Worm (Caenorhabditis elegans) whole organism, L1 larva: ENCODE data around the gene K11H12.11.

ENCODE experiments used
- C16A3.4 ChIP-seq: fragments of 150-350 bp; optimal IDR thresholded peaks from 2 replicates; lab custom pipeline; 2014; ENCODE audit warnings: missing biosample characterization, missing genetic modification characterization
- F16B12.6 ChIP-seq: fragments of 150-350 bp; optimal IDR thresholded peaks from 2 replicates; lab custom pipeline; 2014; ENCODE audit warnings: missing biosample characterization, missing genetic modification characterization
- Y116A8C.19 ChIP-seq: sonication (generic microtip); optimal IDR thresholded peaks from 2 replicates; lab custom pipeline; 2016; ENCODE audit warnings: missing compliant biosample characterization, missing genetic modification characterization, borderline replicate concordance
- alr-1 ChIP-seq: fragments of 200-800 bp; sonication (Bioruptor generic); optimal IDR thresholded peaks from 2 replicates; lab custom pipeline; 2018; ENCODE audit warnings: borderline replicate concordance, mild to moderate bottlenecking, missing genetic modification characterization, missing compliant biosample characterization
- ama-1 ChIP-seq: fragments of 150-350 bp; optimal IDR thresholded peaks from 2 replicates; lab custom pipeline; 2014
- ceh-63 ChIP-seq: fragments of 200-800 bp; sonication (Bioruptor generic); optimal IDR thresholded peaks from 2 replicates; lab custom pipeline; 2018; ENCODE audit warnings: mild to moderate bottlenecking, missing genetic modification characterization, missing compliant biosample characterization
- ceh-82 ChIP-seq, 3 experiments: fragments of 150-350 bp in 1 of 3; sonication (generic microtip) in 2 of 3; optimal IDR thresholded peaks; 2 replicates each; lab custom pipeline; 2014 to 2017; ENCODE audit warnings: missing biosample characterization in 3 of 3, missing genetic modification characterization in 3 of 3
- ceh-88 ChIP-seq: fragments of 200-800 bp; sonication (Bioruptor generic); IDR thresholded peaks from 2 replicates; pipeline ENCODE4 v1.3.6; 2022; ENCODE audit warnings: missing genetic modification characterization, missing compliant biosample characterization
- ces-1 ChIP-seq: fragments of 150-350 bp; optimal IDR thresholded peaks from 2 replicates; lab custom pipeline; 2014; ENCODE audit warnings: missing biosample characterization, missing genetic modification reagents, missing genetic modification characterization
- dpl-1 ChIP-seq, 3 experiments: fragments of 150-350 bp in 2 of 3; sonication (generic microtip) in 1 of 3; optimal IDR thresholded peaks; 2 replicates each; lab custom pipeline; 2014 to 2017; ENCODE audit warnings: missing biosample characterization in 3 of 3, missing genetic modification characterization in 3 of 3, missing genetic modification reagents in 3 of 3
- efl-1 ChIP-seq, 4 experiments: fragments of 150-350 bp; optimal IDR thresholded peaks in 3 of 4; peaks in 1 of 4; 1 replicate in 1 of 4; 2 replicates in 3 of 4; lab custom pipeline; 2014; ENCODE audit warnings: missing biosample characterization in 2 of 4, missing genetic modification characterization in 2 of 4, missing genetic modification reagents in 2 of 4
- efl-3 ChIP-seq: fragments of 200-800 bp; sonication (Bioruptor generic); optimal IDR thresholded peaks from 2 replicates; lab custom pipeline; 2018; ENCODE audit warnings: mild to moderate bottlenecking, missing genetic modification characterization, missing compliant biosample characterization
- egl-13 ChIP-seq: sonication (generic microtip); optimal IDR thresholded peaks from 2 replicates; lab custom pipeline; 2016; ENCODE audit warnings: missing genotype, missing genetic modification reagents, missing genetic modification characterization, missing compliant biosample characterization
- egl-27 ChIP-seq, 2 experiments: fragments of 150-350 bp in 1 of 2; sonication (generic microtip); optimal IDR thresholded peaks; 3 replicates each; lab custom pipeline; 2017 to 2018; ENCODE audit warnings: missing biosample characterization in 2 of 2, missing genetic modification characterization in 2 of 2, missing genetic modification reagents in 2 of 2
- elt-2 ChIP-seq: sonication (generic microtip); optimal IDR thresholded peaks from 2 replicates; lab custom pipeline; 2016; ENCODE audit warnings: missing genetic modification characterization, mild to moderate bottlenecking, inconsistent platforms, missing compliant biosample characterization, missing genetic modification reagents
- ets-5 ChIP-seq: fragments of 200-800 bp; sonication (Bioruptor generic); IDR thresholded peaks from 2 replicates; pipeline ENCODE4 v1.3.6; 2022; ENCODE audit warnings: missing genetic modification characterization, missing compliant biosample characterization
- fkh-10 ChIP-seq: sonication (generic microtip); optimal IDR thresholded peaks from 2 replicates; lab custom pipeline; 2017; ENCODE audit warnings: missing biosample characterization, missing genetic modification reagents, missing genetic modification characterization
- hlh-17 ChIP-seq: fragments of 200-800 bp; sonication (Bioruptor generic); optimal IDR thresholded peaks from 2 replicates; lab custom pipeline; 2018; ENCODE audit warnings: missing genetic modification characterization, mild to moderate bottlenecking, missing compliant biosample characterization, moderate library complexity, borderline replicate concordance
- irx-1 ChIP-seq: sonication (generic microtip); optimal IDR thresholded peaks from 2 replicates; lab custom pipeline; 2016; ENCODE audit warnings: missing genetic modification characterization, missing compliant biosample characterization
- isw-1 ChIP-seq: fragments of 200-800 bp; sonication (Bioruptor generic); IDR thresholded peaks from 2 replicates; pipeline ENCODE4 v1.3.6; 2022; ENCODE audit warnings: missing genetic modification characterization, missing compliant biosample characterization
- lin-13 ChIP-seq: fragments of 150-350 bp; optimal IDR thresholded peaks from 2 replicates; lab custom pipeline; 2014; ENCODE audit warnings: missing biosample characterization, missing genetic modification reagents, missing genetic modification characterization
- lin-35 ChIP-seq, 2 experiments: fragments of 150-350 bp; optimal IDR thresholded peaks; 2 replicates each; lab custom pipeline; 2014; ENCODE audit warnings: missing biosample characterization in 2 of 2, missing genetic modification characterization in 2 of 2, missing genetic modification reagents in 2 of 2
- lin-39 ChIP-seq: fragments of 150-350 bp; optimal IDR thresholded peaks from 2 replicates; lab custom pipeline; 2014; ENCODE audit warnings: missing biosample characterization, missing genetic modification reagents, missing genetic modification characterization
- lir-3 ChIP-seq: sonication (generic microtip); optimal IDR thresholded peaks from 2 replicates; lab custom pipeline; 2016; ENCODE audit warnings: mild to moderate bottlenecking, missing genetic modification characterization, moderate library complexity, missing compliant biosample characterization; ENCODE audit not compliant: poor library complexity
- mab-9 ChIP-seq: fragments of 200-800 bp; sonication (Bioruptor generic); IDR thresholded peaks from 2 replicates; pipeline ENCODE4 v1.3.6; 2022; ENCODE audit warnings: missing genetic modification reagents, missing genetic modification characterization, missing compliant biosample characterization
- mef-2 ChIP-seq: fragments of 150-350 bp; optimal IDR thresholded peaks from 2 replicates; lab custom pipeline; 2014; ENCODE audit warnings: missing biosample characterization, missing genetic modification characterization
- mep-1 ChIP-seq: fragments of 150-350 bp; optimal IDR thresholded peaks from 2 replicates; lab custom pipeline; 2014; ENCODE audit warnings: missing biosample characterization, missing genetic modification characterization
- nhr-11 ChIP-seq: fragments of 150-350 bp; optimal IDR thresholded peaks from 2 replicates; lab custom pipeline; 2014; ENCODE audit warnings: missing biosample characterization, missing genetic modification characterization
- nhr-12 ChIP-seq: sonication (generic microtip); optimal IDR thresholded peaks from 2 replicates; lab custom pipeline; 2017; ENCODE audit warnings: missing biosample characterization, missing genetic modification characterization
- nhr-19 ChIP-seq: fragments of 200-800 bp; sonication (Bioruptor generic); conservative IDR thresholded peaks from 2 replicates; pipeline ENCODE4 v1.3.6; 2022; ENCODE audit warnings: missing genetic modification characterization, missing compliant biosample characterization
- nhr-237 ChIP-seq: fragments of 150-350 bp; optimal IDR thresholded peaks from 2 replicates; lab custom pipeline; 2014; ENCODE audit warnings: missing biosample characterization, missing genetic modification characterization
- nhr-28 ChIP-seq: fragments of 150-350 bp; optimal IDR thresholded peaks from 2 replicates; lab custom pipeline; 2014; ENCODE audit warnings: missing biosample characterization, missing genetic modification characterization
- nhr-47 ChIP-seq: sonication (generic microtip); optimal IDR thresholded peaks from 2 replicates; lab custom pipeline; 2016; ENCODE audit warnings: mild to moderate bottlenecking, missing genetic modification characterization, moderate library complexity, missing compliant biosample characterization
- nhr-71 ChIP-seq: sonication (generic microtip); optimal IDR thresholded peaks from 2 replicates; lab custom pipeline; 2016; ENCODE audit warnings: mild to moderate bottlenecking, missing genetic modification characterization, moderate library complexity, missing compliant biosample characterization
- nhr-76 ChIP-seq: sonication (generic microtip); optimal IDR thresholded peaks from 2 replicates; lab custom pipeline; 2017; ENCODE audit warnings: missing biosample characterization, missing genetic modification characterization
- nhr-77 ChIP-seq: fragments of 150-350 bp; optimal IDR thresholded peaks from 2 replicates; lab custom pipeline; 2014; ENCODE audit warnings: missing biosample characterization, missing genetic modification characterization
- nhr-84 ChIP-seq: sonication (generic microtip); optimal IDR thresholded peaks from 2 replicates; lab custom pipeline; 2017; ENCODE audit warnings: missing biosample characterization, missing genetic modification characterization
- nhr-90 ChIP-seq: sonication (generic microtip); optimal IDR thresholded peaks from 2 replicates; lab custom pipeline; 2016; ENCODE audit warnings: mild to moderate bottlenecking, missing genetic modification characterization, missing compliant biosample characterization; ENCODE audit not compliant: poor library complexity
- pax-3 ChIP-seq: fragments of 200-800 bp; sonication (Bioruptor generic); optimal IDR thresholded peaks from 2 replicates; lab custom pipeline; 2018; ENCODE audit warnings: mild to moderate bottlenecking, missing genetic modification characterization, moderate library complexity, missing compliant biosample characterization
- snpc-4 ChIP-seq: fragments of 150-350 bp; optimal IDR thresholded peaks from 2 replicates; lab custom pipeline; 2014; ENCODE audit warnings: missing biosample characterization, missing genetic modification characterization
- snu-23 ChIP-seq: sonication (generic microtip); optimal IDR thresholded peaks from 2 replicates; lab custom pipeline; 2016; ENCODE audit warnings: missing genetic modification characterization, missing compliant biosample characterization
- sox-4 ChIP-seq: sonication (generic microtip); optimal IDR thresholded peaks from 2 replicates; lab custom pipeline; 2016; ENCODE audit warnings: missing genetic modification characterization, missing compliant biosample characterization
- sptf-1 ChIP-seq: fragments of 150-350 bp; optimal IDR thresholded peaks from 2 replicates; lab custom pipeline; 2014; ENCODE audit warnings: missing biosample characterization, missing genetic modification characterization
- sup-37 ChIP-seq: fragments of 200-800 bp; sonication (Bioruptor generic); optimal IDR thresholded peaks from 2 replicates; lab custom pipeline; 2018; ENCODE audit warnings: mild to moderate bottlenecking, missing genetic modification characterization, missing compliant biosample characterization
- tbx-2 ChIP-seq: sonication (generic microtip); optimal IDR thresholded peaks from 2 replicates; lab custom pipeline; 2016; ENCODE audit warnings: missing genetic modification characterization, missing compliant biosample characterization
- tlp-1 ChIP-seq: fragments of 150-350 bp; optimal IDR thresholded peaks from 2 replicates; lab custom pipeline; 2014; ENCODE audit warnings: missing biosample characterization, missing genetic modification characterization
- unc-30 ChIP-seq: sonication (generic microtip); optimal IDR thresholded peaks from 2 replicates; lab custom pipeline; 2017; ENCODE audit warnings: missing biosample characterization, missing genetic modification characterization
- unc-86 ChIP-seq: sonication (generic microtip); optimal IDR thresholded peaks from 2 replicates; lab custom pipeline; 2016; ENCODE audit warnings: missing genetic modification characterization, missing compliant biosample characterization
- unc-98 ChIP-seq: fragments of 200-800 bp; sonication (Bioruptor generic); IDR thresholded peaks from 2 replicates; pipeline ENCODE4 v1.3.6; 2022; ENCODE audit warnings: missing genetic modification characterization, missing compliant biosample characterization
- vab-15 ChIP-seq: sonication (generic microtip); optimal IDR thresholded peaks from 2 replicates; lab custom pipeline; 2017; ENCODE audit warnings: missing genotype, mild to moderate bottlenecking, missing genetic modification characterization, missing compliant biosample characterization
- xbp-1 ChIP-seq: sonication (generic microtip); optimal IDR thresholded peaks from 2 replicates; lab custom pipeline; 2016; ENCODE audit warnings: missing genetic modification characterization, missing compliant biosample characterization
- ztf-11 ChIP-seq, 2 experiments: sonication (generic microtip); optimal IDR thresholded peaks; 2 replicates each; lab custom pipeline; 2016 to 2017; ENCODE audit warnings: missing genetic modification characterization in 2 of 2, missing biosample characterization in 1 of 2, missing compliant biosample characterization in 1 of 2
- ztf-4 ChIP-seq: fragments of 150-350 bp; optimal IDR thresholded peaks from 2 replicates; lab custom pipeline; 2014; ENCODE audit warnings: missing biosample characterization, missing genetic modification characterization

K11H12.11 gene

ce11 chrIV:620324-620723, 50.0 kb downstream of the K11H12.11 start (continued):
- TF ChIP-seq efl-1 (optimal IDR thresholded peaks at IDR 0.05; lab: Kevin White, UChicago) (peak; percentile 33 to 55), efl-1 (GFP tag; optimal IDR thresholded peaks at IDR 0.05 in 1 of 2; lab: Kevin White, UChicago) (peak; percentile 44 to 96), egl-27 (tag; optimal IDR thresholded peaks at IDR 0.05; lab: Kevin White, UChicago) (no peak), hlh-17 (GFP tag; lab: Kevin White, UChicago) (no peak), nhr-12 (tag; lab: Kevin White, UChicago) (no peak), ceh-82 (tag; optimal IDR thresholded peaks at IDR 0.05; lab: Kevin White, UChicago) (peak in 2 of 3 experiments; percentile 10 to 53), nhr-11 (no peak), isw-1 (peak; percentile 17), nhr-47 (tag; lab: Kevin White, UChicago) (peak; percentile 68), mef-2 (tag; lab: Kevin White, UChicago) (no peak), nhr-76 (tag; lab: Kevin White, UChicago) (no peak), mab-9 (GFP tag; lab: Robert Waterston, UW) (no peak), alr-1 (no peak), nhr-84 (tag; lab: Kevin White, UChicago) (no peak), F16B12.6 (tag; lab: Kevin White, UChicago) (peak; percentile 2), egl-13 (tag; lab: Kevin White, UChicago) (no peak), dpl-1 (GFP tag; optimal IDR thresholded peaks at IDR 0.05; lab: Kevin White, UChicago) (peak; percentile 3 to 53 (median 38)), ceh-88 (GFP tag; lab: Robert Waterston, UW) (no peak), sup-37 (no peak), lin-13 (peak; percentile 36), irx-1 (tag; lab: Kevin White, UChicago) (peak; percentile 11), lir-3 (tag; lab: Kevin White, UChicago) (no peak), tbx-2 (tag; lab: Kevin White, UChicago) (peak; percentile 22), lin-35 (GFP tag; optimal IDR thresholded peaks at IDR 0.05; lab: Kevin White, UChicago) (peak; percentile 36 to 68), nhr-90 (peak; percentile 24), ztf-11 (tag; optimal IDR thresholded peaks at IDR 0.05; lab: Kevin White, UChicago) (no peak), pax-3 (peak; percentile 13), lin-39 (no peak), efl-3 (GFP tag; lab: Kevin White, UChicago) (no peak), snpc-4 (tag; lab: Kevin White, UChicago) (peak; percentile 27), ets-5 (GFP tag; lab: Robert Waterston, UW) (no peak), ces-1 (GFP tag; lab: Kevin White, UChicago) (no peak), unc-98 (GFP tag; lab: Robert Waterston, UW) (no peak), unc-30 (no peak), Y116A8C.19 (tag; lab: Kevin White, UChicago) (no peak), tlp-1 (tag; lab: Kevin White, UChicago) (no peak), nhr-237 (no peak), elt-2 (tag; lab: Kevin White, UChicago) (peak; percentile 9), unc-86 (tag; lab: Kevin White, UChicago) (no peak), C16A3.4 (tag; lab: Kevin White, UChicago) (peak; percentile 71), nhr-77 (peak; percentile 56), sox-4 (tag; lab: Kevin White, UChicago) (no peak), ztf-4 (tag; lab: Kevin White, UChicago) (no peak), snu-23 (GFP tag; lab: Kevin White, UChicago) (peak; percentile 72), vab-15 (tag; lab: Kevin White, UChicago) (no peak), ceh-63 (GFP tag; lab: Kevin White, UChicago) (no peak), mep-1 (tag; lab: Kevin White, UChicago) (peak; percentile 4), nhr-19 (GFP tag; lab: Robert Waterston, UW) (peak; percentile 64), xbp-1 (tag; lab: Kevin White, UChicago) (peak; percentile 48), ama-1 (lab: Kevin White, UChicago) (no peak), sptf-1 (tag; lab: Kevin White, UChicago) (no peak), nhr-28 (tag; lab: Kevin White, UChicago) (no peak), fkh-10 (peak; percentile 32), nhr-71 (tag; lab: Kevin White, UChicago) (peak; percentile 66)
